Worm (Caenorhabditis elegans) whole organism, L3 larva: ENCODE data around the gene pars-1.

Experiments used
- R02D3.7 ChIP-seq: fragments of 150-350 bp; optimal IDR thresholded peaks from 2 replicates; lab custom pipeline; 2014; ENCODE audit warnings: missing biosample characterization, missing genetic modification characterization
- ZK546.5 ChIP-seq: sonication (generic microtip); optimal IDR thresholded peaks from 2 replicates; lab custom pipeline; 2017; ENCODE audit warnings: missing biosample characterization, missing genetic modification characterization
- ama-1 ChIP-seq: fragments of 150-350 bp; optimal IDR thresholded peaks from 2 replicates; lab custom pipeline; 2018
- ceh-16 ChIP-seq: sonication (generic microtip); optimal IDR thresholded peaks from 2 replicates; lab custom pipeline; 2017; ENCODE audit warnings: missing biosample characterization, missing genetic modification characterization
- ceh-82 ChIP-seq: fragments of 150-350 bp; optimal IDR thresholded peaks from 2 replicates; lab custom pipeline; 2014; ENCODE audit warnings: missing biosample characterization, missing genetic modification characterization
- ceh-9 ChIP-seq: sonication (generic microtip); optimal IDR thresholded peaks from 2 replicates; lab custom pipeline; 2018; ENCODE audit warnings: missing biosample characterization, missing genetic modification characterization
- daf-12 ChIP-seq: fragments of 150-350 bp; optimal IDR thresholded peaks from 2 replicates; lab custom pipeline; 2014; ENCODE audit warnings: missing biosample characterization, missing genetic modification reagents, missing genetic modification characterization
- egl-5 ChIP-seq: fragments of 150-350 bp; optimal IDR thresholded peaks from 2 replicates; lab custom pipeline; 2017; ENCODE audit warnings: missing biosample characterization, missing genetic modification reagents, missing genetic modification characterization, inconsistent platforms
- elt-3 ChIP-seq, 3 experiments: fragments of 150-350 bp in 1 of 3; sonication (generic microtip) in 2 of 3; optimal IDR thresholded peaks; 2 replicates in 2 of 3; 4 replicates in 1 of 3; lab custom pipeline; 2014 to 2017; ENCODE audit warnings: missing biosample characterization in 3 of 3, missing genetic modification characterization in 3 of 3
- fkh-10 ChIP-seq: sonication (generic microtip); optimal IDR thresholded peaks from 2 replicates; lab custom pipeline; 2017; ENCODE audit warnings: missing biosample characterization, missing genetic modification reagents, missing genetic modification characterization
- fkh-2 ChIP-seq: fragments of 150-350 bp; optimal IDR thresholded peaks from 2 replicates; lab custom pipeline; 2014; ENCODE audit warnings: missing biosample characterization, missing genetic modification reagents, missing genetic modification characterization
- fos-1 ChIP-seq: fragments of 150-350 bp; optimal IDR thresholded peaks from 2 replicates; lab custom pipeline; 2014; ENCODE audit warnings: missing biosample characterization, missing genetic modification characterization
- lin-15B ChIP-seq: fragments of 150-350 bp; optimal IDR thresholded peaks from 2 replicates; lab custom pipeline; 2014; ENCODE audit warnings: missing biosample characterization, missing genetic modification characterization
- lin-39 ChIP-seq: fragments of 150-350 bp; optimal IDR thresholded peaks from 2 replicates; lab custom pipeline; 2018; ENCODE audit warnings: missing biosample characterization, missing genetic modification reagents, missing genetic modification characterization
- lsy-12 ChIP-seq: sonication (generic microtip); optimal IDR thresholded peaks from 2 replicates; lab custom pipeline; 2016; ENCODE audit warnings: mild to moderate bottlenecking, missing genetic modification characterization, missing compliant biosample characterization
- mdl-1 ChIP-seq: fragments of 150-350 bp; optimal IDR thresholded peaks from 2 replicates; lab custom pipeline; 2014; ENCODE audit warnings: missing biosample characterization, missing genetic modification characterization
- nfya-1 ChIP-seq: sonication (generic microtip); optimal IDR thresholded peaks from 2 replicates; lab custom pipeline; 2017; ENCODE audit warnings: missing genetic modification characterization, mild to moderate bottlenecking, missing compliant biosample characterization, antibody characterized with exemption, moderate library complexity; ENCODE audit not compliant: insufficient read depth
- nhr-11 ChIP-seq: fragments of 150-350 bp; optimal IDR thresholded peaks from 2 replicates; lab custom pipeline; 2014; ENCODE audit warnings: missing biosample characterization, missing genetic modification characterization
- nhr-12 ChIP-seq: fragments of 150-350 bp; optimal IDR thresholded peaks from 2 replicates; lab custom pipeline; 2014; ENCODE audit warnings: missing biosample characterization, missing genetic modification characterization
- nhr-23 ChIP-seq: fragments of 150-350 bp; optimal IDR thresholded peaks from 2 replicates; lab custom pipeline; 2014; ENCODE audit warnings: missing biosample characterization, missing genetic modification reagents, missing genetic modification characterization
- nhr-237 ChIP-seq: fragments of 150-350 bp; optimal IDR thresholded peaks from 2 replicates; lab custom pipeline; 2014; ENCODE audit warnings: missing biosample characterization, missing genetic modification characterization
- nhr-25 ChIP-seq: sonication (generic microtip); optimal IDR thresholded peaks from 2 replicates; lab custom pipeline; 2017; ENCODE audit warnings: missing biosample characterization, missing genetic modification characterization
- nhr-43 ChIP-seq: sonication (generic microtip); optimal IDR thresholded peaks from 2 replicates; lab custom pipeline; 2016; ENCODE audit warnings: mild to moderate bottlenecking, missing genetic modification characterization, missing compliant biosample characterization; ENCODE audit not compliant: poor library complexity, severe bottlenecking
- nhr-67 ChIP-seq: fragments of 150-350 bp; optimal IDR thresholded peaks from 2 replicates; lab custom pipeline; 2014; ENCODE audit warnings: missing biosample characterization, missing genetic modification characterization
- nhr-76 ChIP-seq: fragments of 150-350 bp; sonication (generic microtip); optimal IDR thresholded peaks from 5 replicates; lab custom pipeline; 2014; ENCODE audit warnings: missing biosample characterization, missing genetic modification characterization
- nhr-77 ChIP-seq: fragments of 150-350 bp; optimal IDR thresholded peaks from 2 replicates; lab custom pipeline; 2014; ENCODE audit warnings: missing biosample characterization, missing genetic modification characterization
- pqm-1 ChIP-seq: fragments of 150-350 bp; optimal IDR thresholded peaks from 2 replicates; lab custom pipeline; 2017; ENCODE audit warnings: missing biosample characterization, missing genetic modification characterization, inconsistent platforms
- skn-1 ChIP-seq: fragments of 150-350 bp; optimal IDR thresholded peaks from 2 replicates; lab custom pipeline; 2014; ENCODE audit warnings: missing biosample characterization, missing genetic modification characterization
- snpc-4 ChIP-seq: fragments of 150-350 bp; optimal IDR thresholded peaks from 2 replicates; lab custom pipeline; 2014; ENCODE audit warnings: missing biosample characterization, missing genetic modification characterization
- unc-39 ChIP-seq: sonication (generic microtip); optimal IDR thresholded peaks from 4 replicates; lab custom pipeline; 2017; ENCODE audit warnings: missing biosample characterization, missing genetic modification characterization
- unc-62 ChIP-seq: fragments of 150-350 bp; sonication (generic microtip); optimal IDR thresholded peaks from 4 replicates; lab custom pipeline; 2014; ENCODE audit warnings: missing biosample characterization, missing genetic modification reagents, missing genetic modification characterization
- ztf-11 ChIP-seq: fragments of 150-350 bp; optimal IDR thresholded peaks from 2 replicates; lab custom pipeline; 2014; ENCODE audit warnings: missing biosample characterization, missing genetic modification characterization

pars-1 gene

DNA sequence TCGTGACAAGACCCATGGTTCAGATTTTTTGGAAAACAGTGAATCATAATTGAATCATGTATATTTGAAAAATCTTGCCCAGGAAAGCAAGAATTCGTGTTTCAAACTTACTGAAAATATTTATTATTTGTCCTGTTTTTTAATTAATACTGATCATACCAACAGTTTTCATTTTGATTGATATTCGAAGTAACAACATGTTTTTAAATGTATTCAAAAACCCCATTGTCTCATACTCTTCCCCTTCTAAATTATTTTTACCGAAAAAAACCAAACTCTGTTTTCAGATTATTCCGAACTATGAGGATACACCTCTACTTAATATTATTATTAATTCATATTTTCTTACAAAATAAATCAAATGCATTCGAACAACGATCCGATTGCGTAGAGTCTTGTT lies 22.6 kb upstream of the pars-1 start, which contains the start of gene R151.1:
TSS of gene R151.1 (plus strand) at position 301 of the 400 bp plus-strand sequence.
- no peak for TF ChIP-seq mdl-1 (tag; lab: Kevin White, UChicago)
- TF ChIP-seq unc-39 (tag; lab: Kevin White, UChicago), result no peak
- TF ChIP-seq lin-39, result no peak
- TF ChIP-seq nhr-76 (tag; lab: Kevin White, UChicago), result no peak
- TF ChIP-seq pqm-1 (tag; lab: Kevin White, UChicago), result no peak
- TF ChIP-seq, all 47 proteins: peak for 0

DNA sequence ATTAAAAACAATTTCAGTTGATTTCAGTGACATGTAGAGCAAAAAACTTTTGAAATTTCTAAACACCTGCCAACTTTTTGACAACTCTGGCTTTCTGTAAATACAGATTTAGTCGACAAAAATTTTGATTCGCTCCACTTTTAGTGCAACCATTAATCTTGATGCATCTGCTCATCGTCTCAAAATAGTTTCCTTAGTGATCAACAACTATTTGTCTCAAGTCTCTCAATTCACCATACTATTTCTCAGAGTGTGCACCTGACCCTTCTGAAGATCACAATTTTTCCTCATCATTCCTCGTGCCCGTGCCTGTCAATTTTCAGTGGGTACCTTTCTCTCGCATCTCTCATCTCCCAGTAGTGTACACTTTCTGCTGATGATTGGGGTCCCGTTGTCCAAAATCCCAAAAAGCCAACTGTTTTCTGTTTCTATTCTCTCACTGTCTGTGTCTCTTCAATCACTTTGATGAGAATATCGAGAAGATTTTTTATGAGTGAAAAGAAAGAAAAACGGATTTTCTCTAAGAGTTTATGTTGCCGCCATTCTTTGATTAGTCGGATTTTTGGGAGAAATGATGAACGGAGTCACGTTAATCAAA lies 21.8 kb upstream of the pars-1 start:
- TF ChIP-seq unc-62 (GFP tag; lab: Kevin White, UChicago) (peak; percentile 48), ceh-16 (tag; lab: Kevin White, UChicago) (no peak), R02D3.7 (tag; lab: Kevin White, UChicago) (no peak), nhr-25 (tag; lab: Kevin White, UChicago) (no peak), nhr-237 (tag; lab: Kevin White, UChicago) (no peak), nhr-23 (tag; lab: Kevin White, UChicago) (no peak), elt-3 (tag; optimal IDR thresholded peaks at IDR 0.05; lab: Kevin White, UChicago) (no peak), nhr-76 (tag; lab: Kevin White, UChicago) (no peak), egl-5 (tag; lab: Kevin White, UChicago) (peak; percentile 3), lin-15B (tag; lab: Kevin White, UChicago) (peak; percentile 38), nhr-67 (tag; lab: Kevin White, UChicago) (no peak), nhr-11 (tag; lab: Kevin White, UChicago) (peak; percentile 12), fkh-2 (tag; lab: Kevin White, UChicago) (peak; percentile 33), nfya-1 (tag; lab: Kevin White, UChicago) (peak; percentile 34)

DNA sequence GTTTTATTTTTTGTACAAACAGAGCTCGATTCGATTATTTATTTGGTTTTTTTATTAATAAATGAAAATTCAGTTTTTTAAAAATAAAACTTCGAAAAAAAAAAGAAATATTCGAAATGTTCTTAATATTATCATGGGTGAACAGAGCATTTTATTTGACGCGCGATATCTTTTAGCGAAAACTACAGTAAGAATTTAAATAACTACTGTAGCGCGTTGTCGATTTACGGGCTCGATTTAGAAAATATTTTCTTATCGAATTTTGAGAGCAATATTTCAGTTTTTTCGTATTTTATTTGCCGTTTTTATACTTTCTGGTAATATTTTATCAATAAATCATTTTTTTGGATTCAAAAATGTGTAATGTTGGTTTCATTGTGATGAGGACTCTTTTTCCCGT lies 17.7 kb upstream of the pars-1 start:
- TF ChIP-seq ceh-9 (tag; lab: Kevin White, UChicago) (no peak), nfya-1 (tag; lab: Kevin White, UChicago) (no peak), nhr-25 (tag; lab: Kevin White, UChicago) (no peak), lsy-12 (tag; lab: Kevin White, UChicago) (no peak), ZK546.5 (tag; lab: Kevin White, UChicago) (no peak), ama-1 (lab: Kevin White, UChicago) (no peak), daf-12 (tag; lab: Kevin White, UChicago) (no peak), nhr-12 (tag; lab: Kevin White, UChicago) (no peak)
- TF ChIP-seq, all 47 proteins: peak for 0

DNA sequence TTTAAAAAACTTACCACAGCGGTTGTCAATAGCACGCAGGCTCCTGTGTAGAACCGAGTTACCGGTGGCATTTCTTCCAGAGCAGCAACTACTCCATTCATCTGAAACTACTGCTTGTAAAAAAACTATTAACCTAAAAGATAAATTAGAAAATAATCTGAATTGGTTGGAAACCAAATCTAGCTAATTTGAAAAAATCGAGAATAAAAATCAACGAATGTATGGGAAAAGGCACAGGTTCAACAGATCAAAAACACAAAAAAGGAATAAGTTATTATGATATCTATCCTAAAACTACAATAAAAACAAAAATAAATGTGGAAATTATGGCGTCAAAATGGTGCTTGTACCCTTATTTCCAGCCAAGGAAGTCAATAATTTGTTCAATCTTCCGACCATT lies 15.8 kb upstream of the pars-1 start, which contains the start of gene der-2:
TSS of gene der-2 (minus strand) at position 101 of the 400 bp plus-strand sequence.
- no peak for TF ChIP-seq fos-1 (tag; lab: Kevin White, UChicago)
- no peak for TF ChIP-seq fkh-10
- TF ChIP-seq, all 47 proteins: peak for 0

DNA sequence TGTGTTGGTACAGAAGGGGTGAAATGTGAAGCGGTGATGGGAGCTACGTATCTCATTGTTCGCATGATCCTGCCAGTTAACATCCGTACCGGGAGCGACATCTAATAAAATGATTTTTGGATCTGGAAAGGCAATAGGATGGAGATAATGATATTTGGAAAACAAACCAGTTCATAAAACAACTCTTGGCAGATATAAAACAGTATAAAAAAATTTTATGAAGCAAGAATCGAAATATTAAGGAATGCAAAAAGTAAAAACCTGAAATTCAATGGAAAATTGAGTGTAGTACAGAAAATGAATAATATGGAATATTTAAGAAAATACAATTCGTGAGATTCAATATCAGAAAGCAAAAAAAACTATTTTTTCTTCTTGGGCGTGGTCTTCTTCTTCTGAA lies 12.2 kb upstream of the pars-1 start, which contains the start of gene hsp-75:
TSS of gene hsp-75 (minus strand) at position 101 of the 400 bp plus-strand sequence.
- TF ChIP-seq ztf-11, result no peak
- no peak for TF ChIP-seq nhr-43
- TF ChIP-seq elt-3 (tag; optimal IDR thresholded peaks at IDR 0.05; lab: Kevin White, UChicago), result no peak
- TF ChIP-seq snpc-4 (tag; lab: Kevin White, UChicago), result no peak
- no peak for TF ChIP-seq ceh-82
- TF ChIP-seq R02D3.7 (tag; lab: Kevin White, UChicago), result no peak
- TF ChIP-seq nhr-237 (tag; lab: Kevin White, UChicago), result no peak

DNA sequence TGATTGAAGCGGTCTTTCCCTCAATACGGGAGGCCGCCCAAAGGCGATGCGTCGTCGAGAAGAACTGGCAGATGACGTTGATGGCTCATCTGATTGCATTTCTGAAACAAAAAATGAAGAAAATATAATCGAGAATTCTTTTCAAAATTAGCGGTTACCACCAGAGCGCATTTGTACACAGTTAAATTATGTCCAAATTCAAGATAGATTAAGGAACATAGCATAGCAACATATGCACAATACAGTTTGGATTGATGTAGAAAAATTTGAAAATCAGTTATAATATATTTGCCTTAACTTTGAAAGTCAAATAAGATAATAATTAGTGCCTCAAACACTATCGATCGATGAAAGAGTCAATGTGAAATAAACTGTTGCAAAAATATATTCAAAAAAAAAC lies 9.1 kb upstream of the pars-1 start, which contains the start of gene R151.8:
TSS of gene R151.8 (minus strand) at position 101 of the 400 bp plus-strand sequence.
- TF ChIP-seq skn-1 (tag; lab: Kevin White, UChicago) (no peak), unc-62 (GFP tag; lab: Kevin White, UChicago) (no peak), ztf-11 (no peak), nhr-77 (tag; lab: Kevin White, UChicago) (no peak), unc-39 (tag; lab: Kevin White, UChicago) (no peak), mdl-1 (tag; lab: Kevin White, UChicago) (no peak), lsy-12 (tag; lab: Kevin White, UChicago) (no peak)
- TF ChIP-seq, all 47 proteins: peak for 0
